Worm (Caenorhabditis elegans) whole organism, L1 larva: ENCODE results near the gene srlf-10.

ENCODE experiments used
- C04F5.9 ChIP-seq: sonication (generic microtip); optimal IDR thresholded peaks from 2 replicates; lab custom pipeline; 2016; ENCODE audit warnings: missing genetic modification characterization, missing compliant biosample characterization
- hlh-4 ChIP-seq: sonication (generic microtip); optimal IDR thresholded peaks from 2 replicates; lab custom pipeline; 2016; ENCODE audit warnings: mild to moderate bottlenecking, missing genetic modification characterization, missing compliant biosample characterization
- mdl-1 ChIP-seq, 2 experiments: fragments of 150-350 bp; optimal IDR thresholded peaks; 2 replicates each; lab custom pipeline; 2014 to 2017; ENCODE audit warnings: missing biosample characterization in 2 of 2, missing genetic modification characterization in 2 of 2, inconsistent platforms in 1 of 2
- snpc-4 ChIP-seq: fragments of 150-350 bp; optimal IDR thresholded peaks from 2 replicates; lab custom pipeline; 2014; ENCODE audit warnings: missing biosample characterization, missing genetic modification characterization
- unc-86 ChIP-seq: sonication (generic microtip); optimal IDR thresholded peaks from 2 replicates; lab custom pipeline; 2016; ENCODE audit warnings: missing genetic modification characterization, missing compliant biosample characterization

DNA sequence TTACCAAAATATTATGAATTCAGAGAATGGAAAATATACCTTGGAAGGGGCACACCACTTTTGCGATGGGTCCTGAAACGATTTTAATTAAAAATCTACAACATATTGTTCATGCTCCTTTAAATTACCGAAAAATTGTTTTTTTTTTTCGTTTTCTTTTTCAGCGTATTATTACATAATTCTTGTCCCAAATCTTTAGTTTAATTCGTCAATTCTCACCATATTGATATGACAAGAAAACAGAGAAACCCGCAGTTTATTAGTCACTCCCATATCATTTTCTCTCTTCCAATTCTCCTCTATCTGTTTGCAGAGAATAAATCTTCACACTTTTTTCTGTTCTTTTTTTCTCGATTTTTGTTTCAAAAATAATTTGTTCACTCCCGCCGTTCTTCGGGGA, 6.7 kb upstream of the srlf-10 start, which contains the start of gene F11F1.1:
- no peak for TF ChIP-seq mdl-1 (tag; optimal IDR thresholded peaks at IDR 0.05; lab: Kevin White, UChicago)
- no peak for TF ChIP-seq hlh-4
- no peak for TF ChIP-seq unc-86 (tag; lab: Kevin White, UChicago)
- no peak for TF ChIP-seq snpc-4 (tag; lab: Kevin White, UChicago)
- no peak for TF ChIP-seq C04F5.9
